Fruit fly (Drosophila melanogaster) whole organism, embryonic: ENCODE data around the gene ATPsynO.

Experiments
- ATbp ChIP-seq: fragments of 200-800 bp; sonication (Bioruptor generic); optimal IDR thresholded peaks from 2 replicates; lab custom pipeline; 2017; ENCODE audit warnings: missing biosample characterization, mild to moderate bottlenecking, missing genetic modification characterization, missing genetic modification reagents
- Atf-2 ChIP-seq: fragments of 200-800 bp; sonication (Bioruptor generic); optimal IDR thresholded peaks from 2 replicates; lab custom pipeline; 2016; ENCODE audit warnings: missing biosample characterization, missing genetic modification characterization
- Atf3 ChIP-seq: fragments of 200-800 bp; sonication (Bioruptor generic); optimal IDR thresholded peaks from 3 replicates; lab custom pipeline; 2016; ENCODE audit warnings: missing biosample characterization, missing genetic modification characterization
- Bgb ChIP-seq: fragments of 200-800 bp; sonication (Bioruptor generic); IDR thresholded peaks from 2 replicates; pipeline ENCODE4 v1.3.6; 2022; ENCODE audit warnings: missing biosample characterization, missing genetic modification characterization; ENCODE audit not compliant: partially characterized antibody
- BtbVII ChIP-seq: fragments of 200-800 bp; sonication (Bioruptor generic); optimal IDR thresholded peaks from 3 replicates; lab custom pipeline; 2017; ENCODE audit warnings: missing biosample characterization, mild to moderate bottlenecking, missing genetic modification characterization
- Bteb2 ChIP-seq: fragments of 200-800 bp; sonication (Bioruptor generic); optimal IDR thresholded peaks from 2 replicates; lab custom pipeline; 2016; ENCODE audit warnings: missing biosample characterization, missing genetic modification characterization
- CG10209 ChIP-seq: fragments of 200-800 bp; sonication (Bioruptor generic); optimal IDR thresholded peaks from 3 replicates; lab custom pipeline; 2017; ENCODE audit warnings: missing biosample characterization, mild to moderate bottlenecking, missing genetic modification characterization, missing genetic modification reagents
- CG10267 ChIP-seq: fragments of 200-800 bp; sonication (Bioruptor generic); optimal IDR thresholded peaks from 2 replicates; lab custom pipeline; 2018; ENCODE audit warnings: missing biosample characterization, mild to moderate bottlenecking, missing genetic modification characterization, moderate library complexity
- CG11696 ChIP-seq: fragments of 200-800 bp; sonication (Bioruptor generic); IDR thresholded peaks from 2 replicates; pipeline ENCODE4 v1.3.6; 2022; ENCODE audit warnings: missing biosample characterization, missing genetic modification characterization
- CG12391 ChIP-seq: fragments of 200-800 bp; sonication (Bioruptor generic); optimal IDR thresholded peaks from 3 replicates; lab custom pipeline; 2018; ENCODE audit warnings: missing biosample characterization, mild to moderate bottlenecking, missing genetic modification characterization, moderate library complexity
- CG15514 ChIP-seq: fragments of 200-800 bp; sonication (Bioruptor generic); optimal IDR thresholded peaks from 3 replicates; lab custom pipeline; 2017; ENCODE audit warnings: missing biosample characterization, missing genetic modification characterization, mild to moderate bottlenecking, moderate library complexity, missing genetic modification reagents
- CG17186 ChIP-seq: fragments of 200-800 bp; sonication (Bioruptor generic); optimal IDR thresholded peaks from 3 replicates; lab custom pipeline; 2017; ENCODE audit warnings: missing biosample characterization, missing genetic modification reagents, missing genetic modification characterization
- CG17829 ChIP-seq: fragments of 200-800 bp; optimal IDR thresholded peaks from 2 replicates; lab custom pipeline; 2019; ENCODE audit warnings: missing biosample characterization, mild to moderate bottlenecking, missing genetic modification characterization, moderate library complexity
- CG2116 ChIP-seq: fragments of 200-800 bp; sonication (Bioruptor generic); optimal IDR thresholded peaks from 3 replicates; lab custom pipeline; 2018; ENCODE audit warnings: missing biosample characterization, mild to moderate bottlenecking, missing genetic modification characterization
- CG2875 ChIP-seq: fragments of 200-800 bp; sonication (Bioruptor generic); optimal IDR thresholded peaks from 2 replicates; lab custom pipeline; 2017; ENCODE audit warnings: missing biosample characterization, mild to moderate bottlenecking, missing genetic modification characterization, missing genetic modification reagents
- CG31441 ChIP-seq: fragments of 200-800 bp; sonication (Bioruptor generic); IDR thresholded peaks from 2 replicates; pipeline ENCODE4 v1.3.6; 2022; ENCODE audit warnings: missing biosample characterization, missing genetic modification characterization
- CG3163 ChIP-seq: fragments of 200-800 bp; sonication (Bioruptor generic); optimal IDR thresholded peaks from 3 replicates; lab custom pipeline; 2016; ENCODE audit warnings: missing biosample characterization, missing genetic modification characterization
- CG5953 ChIP-seq: fragments of 200-800 bp; sonication (Bioruptor generic); IDR thresholded peaks from 2 replicates; pipeline ENCODE4 v1.3.6; 2022; ENCODE audit warnings: missing biosample characterization, missing genetic modification characterization
- CG8089 ChIP-seq: fragments of 200-800 bp; sonication (Bioruptor generic); optimal IDR thresholded peaks from 3 replicates; lab custom pipeline; 2016; ENCODE audit warnings: missing biosample characterization, missing genetic modification characterization
- CG9817 ChIP-seq: fragments of 200-800 bp; sonication (Bioruptor generic); optimal IDR thresholded peaks from 2 replicates; lab custom pipeline; 2018; ENCODE audit warnings: missing biosample characterization, mild to moderate bottlenecking, missing genetic modification characterization, moderate library complexity
- Hey ChIP-seq: fragments of 200-800 bp; sonication (Bioruptor generic); optimal IDR thresholded peaks from 3 replicates; lab custom pipeline; 2018; ENCODE audit warnings: missing biosample characterization, mild to moderate bottlenecking, missing genetic modification characterization
- Hr51 ChIP-seq, 2 experiments: fragments of 200-800 bp; sonication (Bioruptor generic); optimal IDR thresholded peaks; 2 replicates in 1 of 2; 3 replicates in 1 of 2; lab custom pipeline; 2016 to 2018; ENCODE audit warnings: missing biosample characterization in 2 of 2, missing genetic modification characterization in 2 of 2, mild to moderate bottlenecking in 1 of 2, moderate library complexity in 1 of 2
- Hsf ChIP-seq: fragments of 200-800 bp; sonication (Bioruptor generic); optimal IDR thresholded peaks from 3 replicates; lab custom pipeline; 2016; ENCODE audit warnings: missing biosample characterization, missing genetic modification characterization
- Med ChIP-seq: fragments of 200-800 bp; sonication (Bioruptor generic); peaks from one replicate; lab custom pipeline; 2016; ENCODE audit warnings: missing biosample characterization, missing genetic modification characterization, mild to moderate bottlenecking, inconsistent platforms, moderate library complexity
- NFAT ChIP-seq: fragments of 200-800 bp; sonication (Bioruptor generic); IDR thresholded peaks from 2 replicates; pipeline ENCODE4 v1.3.6; 2022; ENCODE audit warnings: missing biosample characterization, missing genetic modification characterization
- Taf1 ChIP-seq: fragments of 200-800 bp; sonication (Bioruptor generic); IDR thresholded peaks from 2 replicates; pipeline ENCODE4 v1.3.6; 2022; ENCODE audit warnings: missing biosample characterization, missing genetic modification characterization
- amos ChIP-seq: fragments of 200-800 bp; sonication (Bioruptor generic); IDR thresholded peaks from 2 replicates; pipeline ENCODE4 v1.3.6; 2022; ENCODE audit warnings: missing biosample characterization, missing genetic modification characterization; ENCODE audit not compliant: partially characterized antibody
- ato ChIP-seq: fragments of 200-800 bp; sonication (Bioruptor generic); IDR thresholded peaks from 2 replicates; pipeline ENCODE4 v1.3.6; 2022; ENCODE audit warnings: missing biosample characterization, missing genetic modification characterization; ENCODE audit not compliant: partially characterized antibody
- cas ChIP-seq: fragments of 200-800 bp; sonication (Bioruptor generic); IDR thresholded peaks from 2 replicates; pipeline ENCODE4 v1.3.6; 2022; ENCODE audit warnings: missing biosample characterization, missing genetic modification characterization
- crc ChIP-seq: fragments of 200-800 bp; sonication (Bioruptor generic); optimal IDR thresholded peaks from 2 replicates; lab custom pipeline; 2016; ENCODE audit warnings: missing biosample characterization, missing genetic modification characterization
- da ChIP-seq: fragments of 200-800 bp; sonication (Bioruptor generic); optimal IDR thresholded peaks from 2 replicates; lab custom pipeline; 2016; ENCODE audit warnings: missing biosample characterization, missing genetic modification characterization
- ems ChIP-seq: fragments of 200-800 bp; sonication (Bioruptor generic); optimal IDR thresholded peaks from 3 replicates; lab custom pipeline; 2016; ENCODE audit warnings: missing biosample characterization, missing genetic modification characterization
- fd3F ChIP-seq: fragments of 200-800 bp; sonication (Bioruptor generic); optimal IDR thresholded peaks from 2 replicates; lab custom pipeline; 2018; ENCODE audit warnings: missing biosample characterization, mild to moderate bottlenecking, missing genetic modification characterization, moderate library complexity
- fu2 ChIP-seq: fragments of 200-800 bp; sonication (Bioruptor generic); optimal IDR thresholded peaks from 2 replicates; lab custom pipeline; 2016; ENCODE audit warnings: missing biosample characterization, missing genetic modification characterization
- gce ChIP-seq: fragments of 200-800 bp; sonication (Bioruptor generic); IDR thresholded peaks from 3 replicates; pipeline ENCODE4 v1.3.6; 2022; ENCODE audit warnings: missing biosample characterization, missing genetic modification characterization
- gfzf ChIP-seq: fragments of 200-800 bp; sonication (Bioruptor generic); optimal IDR thresholded peaks from 2 replicates; lab custom pipeline; 2016; ENCODE audit warnings: missing biosample characterization, mild to moderate bottlenecking, missing genetic modification characterization, moderate library complexity
- gsb ChIP-seq: fragments of 200-800 bp; sonication (Bioruptor generic); IDR thresholded peaks from 2 replicates; pipeline ENCODE4 v1.3.6; 2022; ENCODE audit warnings: missing biosample characterization, missing genetic modification characterization
- kay ChIP-seq: fragments of 200-800 bp; sonication (Bioruptor generic); optimal IDR thresholded peaks from 2 replicates; lab custom pipeline; 2016; ENCODE audit warnings: missing biosample characterization, missing genetic modification characterization
- maf-S ChIP-seq: fragments of 200-800 bp; sonication (Bioruptor generic); optimal IDR thresholded peaks from 2 replicates; lab custom pipeline; 2016; ENCODE audit warnings: missing biosample characterization, missing genetic modification characterization
- nerfin-1 ChIP-seq: fragments of 200-800 bp; sonication (Bioruptor generic); optimal IDR thresholded peaks from 3 replicates; lab custom pipeline; 2019; ENCODE audit warnings: missing biosample characterization, mild to moderate bottlenecking, missing genetic modification characterization, moderate library complexity
- row ChIP-seq: fragments of 200-800 bp; sonication (Bioruptor generic); IDR thresholded peaks from 3 replicates; pipeline ENCODE4 v1.3.6; 2022; ENCODE audit warnings: missing biosample characterization, missing genetic modification characterization
- scrt ChIP-seq: fragments of 200-800 bp; sonication (Bioruptor generic); optimal IDR thresholded peaks from 2 replicates; lab custom pipeline; 2018; ENCODE audit warnings: missing biosample characterization, mild to moderate bottlenecking, missing genetic modification characterization, moderate library complexity
- sens ChIP-seq: fragments of 200-800 bp; sonication (Bioruptor generic); peaks from one replicate; lab custom pipeline; 2016; ENCODE audit warnings: missing biosample characterization, missing genetic modification characterization
- sens-2 ChIP-seq: fragments of 200-800 bp; sonication (Bioruptor generic); IDR thresholded peaks from 2 replicates; pipeline ENCODE4 v1.3.6; 2022; ENCODE audit warnings: missing biosample characterization, missing genetic modification characterization
- sima ChIP-seq: fragments of 200-800 bp; sonication (Bioruptor generic); optimal IDR thresholded peaks from 2 replicates; lab custom pipeline; 2016; ENCODE audit warnings: missing biosample characterization, missing genetic modification characterization
- tna ChIP-seq: fragments of 200-800 bp; sonication (Bioruptor generic); IDR thresholded peaks from 2 replicates; pipeline ENCODE4 v1.3.6; 2022; ENCODE audit warnings: missing biosample characterization, missing genetic modification characterization; ENCODE audit not compliant: partially characterized antibody
- unpg ChIP-seq: fragments of 200-800 bp; sonication (Bioruptor generic); optimal IDR thresholded peaks from 3 replicates; lab custom pipeline; 2018; ENCODE audit warnings: missing biosample characterization, mild to moderate bottlenecking, missing genetic modification characterization, moderate library complexity
- wdn ChIP-seq: fragments of 200-800 bp; sonication (Bioruptor generic); IDR thresholded peaks from 2 replicates; pipeline ENCODE4 v1.3.6; 2022; ENCODE audit warnings: missing biosample characterization, missing genetic modification characterization

The ATPsynO gene

DNA sequence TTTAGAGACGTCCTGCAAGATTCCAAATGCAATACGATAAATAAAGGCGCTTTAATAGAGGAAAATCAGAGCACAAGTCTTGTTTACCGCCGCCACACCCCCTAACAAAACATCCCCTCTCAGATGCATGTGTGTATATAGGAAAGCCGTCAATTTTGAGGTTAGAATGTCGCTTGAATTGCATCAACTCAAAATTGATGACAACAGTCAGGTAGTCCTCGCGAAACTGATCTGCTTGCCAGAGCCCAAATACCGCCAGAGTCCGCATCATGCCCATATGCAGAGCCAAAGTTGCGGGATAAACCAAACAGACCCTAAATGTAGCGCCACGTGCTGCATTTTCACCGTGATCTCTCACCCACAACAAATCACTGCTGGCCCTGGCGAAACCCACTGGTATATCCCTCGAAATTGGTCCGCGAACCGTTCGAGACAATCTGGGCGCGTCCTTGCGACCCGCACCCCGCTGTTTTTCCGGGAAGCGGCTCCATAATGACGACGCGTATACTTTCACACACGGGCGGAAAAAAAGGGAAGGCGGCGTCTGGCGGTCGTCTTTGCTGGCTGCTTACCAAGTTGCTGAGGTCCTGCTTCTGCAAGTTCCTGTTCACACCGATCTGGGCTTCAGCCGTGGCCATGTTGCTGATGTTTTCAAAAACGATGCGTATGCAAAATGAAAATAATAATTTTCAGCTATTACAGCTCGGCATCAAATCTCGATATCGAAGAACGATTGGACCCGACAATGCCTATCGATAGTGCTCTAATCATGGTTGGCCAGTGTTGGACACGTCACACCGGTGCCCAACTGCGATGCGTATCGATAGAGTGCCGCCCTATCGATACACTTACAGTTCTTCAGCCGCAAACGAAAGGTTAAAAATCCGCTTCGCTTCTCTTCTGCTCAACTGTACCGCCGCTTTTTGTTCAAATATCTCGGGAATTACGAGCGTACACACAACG is 2.4 kb upstream of the ATPsynO start, which contains the start of the genes eIF2gamma and Set (continued):
- TF ChIP-seq gfzf (GFP tag; lab: Kevin White, UChicago) (peak; percentile 22), BtbVII (GFP tag; lab: Kevin White, UChicago) (no peak), sens-2 (GFP tag; lab: Robert Waterston, UW) (0 out of 2 replicates have a peak, but pooled peaks have one; percentile 5), CG10209 (no peak), amos (GFP tag; lab: Robert Waterston, UW) (peak; percentile 99), cas (0 out of 2 replicates have a peak, but pooled peaks have one; percentile 29), CG2875 (no peak), CG2116 (GFP tag; lab: Kevin White, UChicago) (peak; percentile 96), CG3163 (peak; percentile 9), CG17829 (tag; lab: Kevin White, UChicago) (peak; percentile 54), Hr51 (GFP tag; optimal IDR thresholded peaks at IDR 0.05; lab: Kevin White, UChicago) (peak in 1 of 2 experiments; percentile 14), tna (peak; percentile 98), fd3F (GFP tag; lab: Kevin White, UChicago) (no peak), Hsf (peak; percentile 19), nerfin-1 (peak; percentile 58), Bteb2 (no peak), ATbp (GFP tag; lab: Kevin White, UChicago) (no peak), Atf-2 (GFP tag; lab: Kevin White, UChicago) (peak; percentile 11), row (peak; percentile 45; the same call in 2 of the 3 replicates), Atf3 (GFP tag; lab: Kevin White, UChicago) (peak; percentile 28), ato (GFP tag; lab: Robert Waterston, UW) (peak; percentile 99), sima (GFP tag; lab: Kevin White, UChicago) (no peak), da (GFP tag; lab: Kevin White, UChicago) (no peak), CG10267 (tag; lab: Kevin White, UChicago) (peak; percentile 96), maf-S (peak; percentile 17), Taf1 (GFP tag; lab: Robert Waterston, UW) (no peak), wdn (GFP tag; lab: Robert Waterston, UW) (0 out of 2 replicates have a peak, but pooled peaks have one; percentile 13), CG31441 (GFP tag; lab: Robert Waterston, UW) (no peak), gce (GFP tag; lab: Robert Waterston, UW) (no peak), Med (GFP tag; lab: Kevin White, UChicago) (peak; percentile 90), CG12391 (tag; lab: Kevin White, UChicago) (peak; percentile 22), kay (GFP tag; lab: Kevin White, UChicago) (no peak), CG17186 (peak; percentile 87), unpg (GFP tag; lab: Kevin White, UChicago) (no peak), CG5953 (GFP tag; lab: Robert Waterston, UW) (no peak), CG8089 (GFP tag; lab: Kevin White, UChicago) (no peak), gsb (GFP tag; lab: Robert Waterston, UW) (no peak), CG11696 (GFP tag; lab: Robert Waterston, UW) (no peak), CG15514 (GFP tag; lab: Kevin White, UChicago) (peak; percentile 80), scrt (GFP tag; lab: Kevin White, UChicago) (no peak), sens (GFP tag; lab: Kevin White, UChicago) (peak; percentile 7), fu2 (GFP tag; lab: Kevin White, UChicago) (peak; percentile 33), Hey (tag; lab: Kevin White, UChicago) (no peak), Bgb (GFP tag; lab: Robert Waterston, UW) (peak; percentile 99), CG9817 (tag; lab: Kevin White, UChicago) (peak; percentile 22), ems (peak; percentile 17), NFAT (GFP tag; lab: Robert Waterston, UW) (peak; percentile 66), crc (GFP tag; lab: Kevin White, UChicago) (no peak)
